Fruit fly (Drosophila melanogaster): ENCODE measurements around the gene CG6830.

DNA sequence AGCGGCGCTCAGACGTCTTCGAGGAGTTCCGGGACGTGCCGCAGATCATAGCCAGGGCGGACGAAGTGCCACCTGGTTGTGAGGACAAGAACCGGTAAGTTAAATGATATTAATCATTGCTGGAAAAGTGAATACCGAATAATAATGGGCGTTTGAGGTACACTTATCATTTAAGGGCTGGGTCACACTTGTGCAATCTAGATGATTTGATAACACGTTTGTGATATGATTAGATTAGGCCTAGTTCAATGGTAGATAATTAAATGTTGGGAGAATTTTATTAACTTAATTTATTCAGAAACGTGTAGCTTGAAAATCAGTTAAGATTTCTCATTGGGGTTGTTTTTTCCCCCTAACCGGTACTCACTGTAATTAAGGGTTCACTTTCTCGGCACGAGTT lies 13.3 kb downstream of the CG6830 start:
- TF ChIP-seq CG8478 (optimal IDR thresholded peaks at IDR 0.05): no peak
- TF ChIP-seq CTCF (optimal IDR thresholded peaks at IDR 0.05): no peak
